Fruit fly (Drosophila melanogaster) whole organism, wandering third instar larva: ENCODE data around the gene pico.

Experiments
- Hnf4 ChIP-seq: fragments of 200-800 bp; sonication (Bioruptor generic); optimal IDR thresholded peaks from 2 replicates; lab custom pipeline; 2016; ENCODE audit warnings: missing biosample characterization, mild to moderate bottlenecking, missing genetic modification characterization
- Hr83 ChIP-seq: fragments of 200-300 bp; sonication (Bioruptor generic); optimal IDR thresholded peaks from 2 replicates; lab custom pipeline; 2016; ENCODE audit warnings: missing biosample characterization, mild to moderate bottlenecking, missing genetic modification characterization, moderate library complexity; ENCODE audit not compliant: poor library complexity, severe bottlenecking
- Jra ChIP-seq: sonication (Bioruptor generic); optimal IDR thresholded peaks from 2 replicates; lab custom pipeline; 2016; ENCODE audit warnings: missing biosample characterization, missing genetic modification characterization
- Mio ChIP-seq: sonication (Bioruptor generic); optimal IDR thresholded peaks from 2 replicates; lab custom pipeline; 2016; ENCODE audit warnings: missing biosample characterization, missing genetic modification characterization
- Myc ChIP-seq: fragments of >200 bp; optimal IDR thresholded peaks from 2 replicates; lab custom pipeline; 2017
- br ChIP-seq: fragments of 200-800 bp; sonication (Bioruptor generic); optimal IDR thresholded peaks from 2 replicates; lab custom pipeline; 2016; ENCODE audit warnings: missing biosample characterization, missing genetic modification characterization
- brk ChIP-seq: fragments of 200-800 bp; sonication (Bioruptor generic); optimal IDR thresholded peaks from 2 replicates; lab custom pipeline; 2016; ENCODE audit warnings: missing biosample characterization, mild to moderate bottlenecking, missing genetic modification characterization
- fru ChIP-seq: fragments of 200-800 bp; sonication (Bioruptor generic); optimal IDR thresholded peaks from 3 replicates; lab custom pipeline; 2016; ENCODE audit warnings: missing biosample characterization, mild to moderate bottlenecking, missing genetic modification characterization
- pan ChIP-seq: fragments of >200 bp; optimal IDR thresholded peaks from 2 replicates; lab custom pipeline; 2017

DNA sequence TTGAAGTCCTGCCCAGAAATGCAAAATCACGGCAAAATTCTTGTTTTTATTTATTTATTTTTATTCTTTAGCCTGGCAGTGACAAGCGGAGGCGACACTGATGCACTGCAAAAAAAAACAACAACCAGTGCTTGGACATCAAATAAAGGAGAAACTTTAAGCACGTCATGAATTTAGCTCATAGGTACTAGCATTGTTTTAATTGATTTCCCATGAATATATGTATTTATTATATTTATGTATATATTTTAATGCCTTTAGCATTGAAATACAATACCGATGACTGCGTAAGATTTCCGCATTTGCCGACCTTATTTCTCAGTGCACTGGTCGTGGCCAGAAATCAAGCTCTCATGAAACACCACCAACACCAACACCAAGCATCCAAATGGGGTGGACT is 33.2 kb downstream of the pico start:
- TF ChIP-seq fru (GFP tag; lab: Kevin White, UChicago) (no peak), Myc (lab: Kevin White, UChicago) (no peak), br (no peak), Hnf4 (GFP tag; lab: Kevin White, UChicago) (no peak), Jra (GFP tag; lab: Kevin White, UChicago) (no peak), pan (lab: Kevin White, UChicago) (no peak), Mio (GFP tag; lab: Kevin White, UChicago) (no peak), brk (GFP tag; lab: Kevin White, UChicago) (no peak), Hr83 (no peak)
